Worm (Caenorhabditis elegans): ENCODE data around the gene F36H5.12.

DNA sequence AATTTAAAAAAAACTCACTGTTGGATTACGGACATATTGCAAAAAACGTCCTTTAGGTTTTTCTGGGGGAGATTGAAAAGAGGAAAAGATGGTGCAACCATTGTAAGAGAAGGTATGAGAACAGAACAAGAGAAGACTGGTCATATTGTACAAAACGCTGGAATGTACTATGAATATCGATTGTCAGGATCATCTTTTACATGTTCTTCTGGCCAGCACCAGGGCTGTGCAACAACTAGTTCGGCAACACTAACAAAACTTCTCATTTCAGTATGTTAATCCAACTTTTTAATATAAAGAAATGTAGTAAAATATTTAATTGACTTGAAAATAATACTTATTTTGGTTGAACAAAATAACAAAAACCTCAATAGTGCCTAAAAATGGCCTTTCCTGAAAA lies 39.3 kb upstream of the F36H5.12 start, which contains the start of gene fbxb-47:
- TF ChIP-seq ceh-36 (tag; optimal IDR thresholded peaks at IDR 0.05) (no peak), ama-1 (optimal IDR thresholded peaks at IDR 0.05) (no peak), tra-4 (tag; optimal IDR thresholded peaks at IDR 0.05) (no peak), aly-1 (tag; optimal IDR thresholded peaks at IDR 0.05) (no peak), B0310.2 (tag; optimal IDR thresholded peaks at IDR 0.05) (no peak), ets-7 (tag; optimal IDR thresholded peaks at IDR 0.05) (no peak), hmg-4 (GFP tag; optimal IDR thresholded peaks at IDR 0.05) (no peak), tbx-37 (GFP tag; conservative IDR thresholded peaks at IDR 0.05) (no peak)
